Worm (Caenorhabditis elegans): Measurements from ENCODE around the gene W09C2.8.

- no peak for TF ChIP-seq unc-62 (GFP tag; optimal IDR thresholded peaks at IDR 0.05)
- no peak for TF ChIP-seq snpc-4 (tag; optimal IDR thresholded peaks at IDR 0.05)
- TF ChIP-seq ham-2 (GFP tag; optimal IDR thresholded peaks at IDR 0.05), result no peak
- TF ChIP-seq ztf-11 (tag; optimal IDR thresholded peaks at IDR 0.05), result no peak
- no peak for TF ChIP-seq sptf-1 (tag; optimal IDR thresholded peaks at IDR 0.05)
- no peak for TF ChIP-seq elt-1 (tag; optimal IDR thresholded peaks at IDR 0.05; ENCODE audit: borderline replicate concordance, insufficient read depth)
- TF ChIP-seq ces-1 (GFP tag; optimal IDR thresholded peaks at IDR 0.05), result no peak
Observed at ce11 chrIV:9671001-9671652, 47.0 kb upstream of the W09C2.8 start.
